Worm (Caenorhabditis elegans) whole organism, young adult: ENCODE results near the gene F45D11.14.
"Not testable (repeated sequence)": the region's sequence is repeated elsewhere in the genome, so short reads cannot be mapped to it uniquely, and the experiment has no call there.

Experiments
- B0336.3 ChIP-seq: fragments of 200-800 bp; sonication (Bioruptor generic); IDR thresholded peaks from 2 replicates; pipeline ENCODE4 v1.3.6; 2022; ENCODE audit warnings: missing genetic modification characterization, missing compliant biosample characterization
- egl-18 ChIP-seq: fragments of 200-800 bp; sonication (Bioruptor generic); IDR thresholded peaks from 2 replicates; pipeline ENCODE4 v1.3.6; 2022; ENCODE audit warnings: missing genetic modification reagents, missing genetic modification characterization, missing compliant biosample characterization
- egrh-3 ChIP-seq: fragments of 200-800 bp; sonication (Bioruptor generic); IDR thresholded peaks from 2 replicates; pipeline ENCODE4 v1.3.6; 2022; ENCODE audit warnings: missing genetic modification reagents, missing genetic modification characterization, missing compliant biosample characterization

The F45D11.14 gene

DNA sequence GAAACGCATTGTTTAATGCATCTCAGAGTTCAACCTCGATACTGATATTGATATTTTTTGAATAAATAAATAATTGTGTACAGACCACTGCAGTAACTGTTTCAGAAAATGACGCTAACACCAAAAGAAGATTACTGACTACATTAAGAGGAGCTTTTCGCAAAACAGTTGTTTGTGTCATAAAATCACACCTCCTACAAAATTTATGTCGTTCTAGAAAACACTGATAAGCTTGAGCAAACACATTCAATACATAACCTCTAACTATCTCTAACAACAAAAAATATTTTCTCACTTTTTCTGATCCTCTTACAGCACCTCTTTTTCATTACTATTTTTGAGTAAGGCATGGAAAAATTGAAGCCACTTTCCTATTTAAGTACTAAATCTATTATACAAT is 51.6 kb downstream of the F45D11.14 start, which contains the start of gene fbxc-7:
TSS of gene fbxc-7 (plus strand) at position 301 of the 400 bp plus-strand sequence.
- TF ChIP-seq B0336.3 (GFP tag; lab: Robert Waterston, UW); egl-18; egrh-3 (GFP tag; lab: Robert Waterston, UW): not testable (repeated sequence)
- TF ChIP-seq, all 124 proteins: peak for 0; not testable (repeated sequence) for 124
